Fruit fly (Drosophila melanogaster) whole organism, embryonic: ENCODE results near the gene CG17207.
"Not testable (repeated sequence)": the region's sequence is repeated elsewhere in the genome, so short reads cannot be mapped to it uniquely, and the experiment has no call there.

Source experiments
- CG10274 ChIP-seq: fragments of 200-800 bp; sonication (Bioruptor generic); optimal IDR thresholded peaks from 3 replicates; lab custom pipeline; 2017; ENCODE audit warnings: missing biosample characterization, mild to moderate bottlenecking, missing genetic modification characterization
- CG14050 ChIP-seq: fragments of 200-800 bp; sonication (Bioruptor generic); IDR thresholded peaks from 3 replicates; pipeline ENCODE4 v1.3.6; 2022; ENCODE audit warnings: missing biosample characterization, missing genetic modification characterization
- CG8388 ChIP-seq: fragments of 200-800 bp; sonication (Bioruptor generic); optimal IDR thresholded peaks from 2 replicates; lab custom pipeline; 2019; ENCODE audit warnings: missing biosample characterization, mild to moderate bottlenecking, missing genetic modification characterization, moderate library complexity
- D19B ChIP-seq: fragments of 200-800 bp; sonication (Bioruptor generic); optimal IDR thresholded peaks from 2 replicates; lab custom pipeline; 2017; ENCODE audit warnings: missing biosample characterization, mild to moderate bottlenecking, missing genetic modification characterization
- Dad ChIP-seq: fragments of 200-800 bp; sonication (Bioruptor generic); optimal IDR thresholded peaks from 3 replicates; lab custom pipeline; 2016; ENCODE audit warnings: missing biosample characterization, missing genetic modification characterization
- Hand ChIP-seq: fragments of 200-800 bp; sonication (Bioruptor generic); optimal IDR thresholded peaks from 2 replicates; lab custom pipeline; 2017; ENCODE audit warnings: mild to moderate bottlenecking, missing biosample characterization, missing genetic modification reagents, missing genetic modification characterization
- NfI ChIP-seq: fragments of 200-800 bp; sonication (Bioruptor generic); optimal IDR thresholded peaks from 3 replicates; lab custom pipeline; 2018; ENCODE audit warnings: missing biosample characterization, mild to moderate bottlenecking, missing genetic modification characterization, moderate library complexity
- btn ChIP-seq: fragments of 200-800 bp; sonication (Bioruptor generic); optimal IDR thresholded peaks from 2 replicates; lab custom pipeline; 2016; ENCODE audit warnings: missing biosample characterization, missing genetic modification characterization
- sens-2 ChIP-seq: fragments of 200-800 bp; sonication (Bioruptor generic); IDR thresholded peaks from 2 replicates; pipeline ENCODE4 v1.3.6; 2022; ENCODE audit warnings: missing biosample characterization, missing genetic modification characterization
- sqz ChIP-seq: fragments of 200-800 bp; sonication (Bioruptor generic); optimal IDR thresholded peaks from 3 replicates; lab custom pipeline; 2018; ENCODE audit warnings: missing biosample characterization, mild to moderate bottlenecking, missing genetic modification characterization
- wor ChIP-seq: fragments of 200-800 bp; sonication (Bioruptor generic); IDR thresholded peaks from 2 replicates; pipeline ENCODE4 v1.3.6; 2022; ENCODE audit warnings: missing biosample characterization, missing genetic modification characterization

DNA sequence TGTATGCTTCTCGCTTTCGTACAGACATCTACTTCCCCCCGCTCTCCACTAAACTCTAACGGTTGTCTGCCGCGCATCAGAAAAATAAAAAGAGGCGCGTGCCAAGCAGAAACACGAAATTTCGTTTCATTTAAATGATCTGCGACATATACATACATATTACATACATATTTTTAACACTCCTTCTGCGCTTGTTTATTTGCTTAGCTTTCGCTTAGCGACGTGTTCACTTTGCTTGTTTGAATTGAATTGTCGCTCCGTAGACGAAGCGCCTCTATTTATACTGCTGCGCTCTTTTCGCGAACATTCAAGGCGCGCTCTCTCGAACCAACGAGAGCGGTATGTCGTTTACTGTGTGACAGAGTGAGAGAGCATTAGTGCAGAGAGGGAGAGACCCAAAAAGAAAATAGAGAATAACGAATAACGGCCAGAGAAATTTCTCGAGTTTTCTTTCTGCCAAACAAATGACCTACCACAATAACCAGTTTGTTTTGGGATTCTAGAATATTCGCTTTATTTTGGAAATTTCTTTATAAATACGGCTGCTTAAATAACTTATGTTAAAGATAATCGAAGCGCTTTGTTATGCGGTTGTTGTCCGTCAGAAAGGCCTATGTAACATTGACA lies 38.4 kb upstream of the CG17207 start:
- not testable (repeated sequence) for TF ChIP-seq CG14050 (GFP tag; lab: Robert Waterston, UW); wor (GFP tag; lab: Robert Waterston, UW); NfI (GFP tag; lab: Kevin White, UChicago); Hand; Dad (GFP tag; lab: Kevin White, UChicago); CG10274; sens-2 (GFP tag; lab: Robert Waterston, UW); btn (GFP tag; lab: Kevin White, UChicago); CG8388 (GFP tag; lab: Kevin White, UChicago); D19B (GFP tag; lab: Kevin White, UChicago); sqz
